Fruit fly (Drosophila melanogaster) whole organism, embryonic: ENCODE measurements around the gene Usp14.

ENCODE experiments used
- Bgb ChIP-seq: fragments of 200-800 bp; sonication (Bioruptor generic); IDR thresholded peaks from 2 replicates; pipeline ENCODE4 v1.3.6; 2022; ENCODE audit warnings: missing biosample characterization, missing genetic modification characterization; ENCODE audit not compliant: partially characterized antibody
- CG10267 ChIP-seq: fragments of 200-800 bp; sonication (Bioruptor generic); optimal IDR thresholded peaks from 2 replicates; lab custom pipeline; 2018; ENCODE audit warnings: missing biosample characterization, mild to moderate bottlenecking, missing genetic modification characterization, moderate library complexity
- CG11093 ChIP-seq: fragments of 200-800 bp; sonication (Bioruptor generic); IDR thresholded peaks from 3 replicates; pipeline ENCODE4 v1.3.6; 2022; ENCODE audit warnings: missing biosample characterization, missing genetic modification characterization
- CG11398 ChIP-seq: fragments of 200-800 bp; sonication (Bioruptor generic); optimal IDR thresholded peaks from 2 replicates; lab custom pipeline; 2016; ENCODE audit warnings: missing biosample characterization, missing genetic modification characterization
- CG12659 ChIP-seq: fragments of 200-800 bp; sonication (Bioruptor generic); optimal IDR thresholded peaks from 3 replicates; lab custom pipeline; 2017; ENCODE audit warnings: mild to moderate bottlenecking, missing biosample characterization, missing genetic modification reagents, missing genetic modification characterization
- CG12942 ChIP-seq: fragments of 200-800 bp; sonication (Bioruptor generic); optimal IDR thresholded peaks from 3 replicates; lab custom pipeline; 2016; ENCODE audit warnings: missing biosample characterization, missing genetic modification characterization
- CG13624 ChIP-seq: fragments of 200-800 bp; sonication (Bioruptor generic); optimal IDR thresholded peaks from 2 replicates; lab custom pipeline; 2016; ENCODE audit warnings: missing biosample characterization, missing genetic modification characterization
- CG15073 ChIP-seq: fragments of 200-800 bp; sonication (Bioruptor generic); optimal IDR thresholded peaks from 2 replicates; lab custom pipeline; 2016; ENCODE audit warnings: missing biosample characterization, missing genetic modification characterization
- CG17361 ChIP-seq: fragments of 200-800 bp; sonication (Bioruptor generic); IDR thresholded peaks from 3 replicates; pipeline ENCODE4 v1.3.6; 2022; ENCODE audit warnings: missing biosample characterization, missing genetic modification characterization
- CG17385 ChIP-seq: fragments of 200-800 bp; sonication (Bioruptor generic); optimal IDR thresholded peaks from 3 replicates; lab custom pipeline; 2018; ENCODE audit warnings: missing biosample characterization, mild to moderate bottlenecking, missing genetic modification characterization
- CG2116 ChIP-seq: fragments of 200-800 bp; sonication (Bioruptor generic); optimal IDR thresholded peaks from 3 replicates; lab custom pipeline; 2018; ENCODE audit warnings: missing biosample characterization, mild to moderate bottlenecking, missing genetic modification characterization
- CG2199 ChIP-seq: fragments of 200-800 bp; sonication (Bioruptor generic); IDR thresholded peaks from 3 replicates; pipeline ENCODE4 v1.3.6; 2022; ENCODE audit warnings: missing biosample characterization, missing genetic modification characterization
- CG31441 ChIP-seq: fragments of 200-800 bp; sonication (Bioruptor generic); IDR thresholded peaks from 2 replicates; pipeline ENCODE4 v1.3.6; 2022; ENCODE audit warnings: missing biosample characterization, missing genetic modification characterization
- CG34422 ChIP-seq: fragments of 200-800 bp; sonication (Bioruptor generic); IDR thresholded peaks from 3 replicates; pipeline ENCODE4 v1.3.6; 2022; ENCODE audit warnings: missing biosample characterization, missing genetic modification characterization
- CG4282 ChIP-seq: fragments of 200-800 bp; sonication (Bioruptor generic); optimal IDR thresholded peaks from 2 replicates; lab custom pipeline; 2016; ENCODE audit warnings: missing biosample characterization, missing genetic modification characterization
- CG4404 ChIP-seq: fragments of 200-800 bp; sonication (Bioruptor generic); IDR thresholded peaks from 2 replicates; pipeline ENCODE4 v1.3.6; 2022; ENCODE audit warnings: missing biosample characterization, missing genetic modification characterization
- CG4617 ChIP-seq: fragments of 200-800 bp; sonication (Bioruptor generic); optimal IDR thresholded peaks from 3 replicates; lab custom pipeline; 2016; ENCODE audit warnings: missing biosample characterization, missing genetic modification characterization, borderline replicate concordance
- CG4707 ChIP-seq: fragments of 200-800 bp; sonication (Bioruptor generic); optimal IDR thresholded peaks from 2 replicates; lab custom pipeline; 2018; ENCODE audit warnings: missing biosample characterization, mild to moderate bottlenecking, missing genetic modification characterization, moderate library complexity
- CG5180 ChIP-seq: fragments of 200-800 bp; sonication (Bioruptor generic); optimal IDR thresholded peaks from 3 replicates; lab custom pipeline; 2017; ENCODE audit warnings: missing biosample characterization, missing genetic modification characterization, mild to moderate bottlenecking, moderate library complexity, missing genetic modification reagents
- CG6654 ChIP-seq: fragments of 200-800 bp; sonication (Bioruptor generic); optimal IDR thresholded peaks from 2 replicates; lab custom pipeline; 2017; ENCODE audit warnings: missing biosample characterization, mild to moderate bottlenecking, missing genetic modification characterization
- CG6689 ChIP-seq: fragments of 200-800 bp; sonication (Bioruptor generic); IDR thresholded peaks from 2 replicates; pipeline ENCODE4 v1.3.6; 2022; ENCODE audit warnings: missing biosample characterization, missing genetic modification characterization
- CG7839 ChIP-seq: fragments of 200-800 bp; sonication (Bioruptor generic); optimal IDR thresholded peaks from 3 replicates; lab custom pipeline; 2018; ENCODE audit warnings: missing biosample characterization, mild to moderate bottlenecking, missing genetic modification characterization, moderate library complexity
- Dad ChIP-seq: fragments of 200-800 bp; sonication (Bioruptor generic); optimal IDR thresholded peaks from 3 replicates; lab custom pipeline; 2016; ENCODE audit warnings: missing biosample characterization, missing genetic modification characterization
- Dip3 ChIP-seq: fragments of 200-800 bp; sonication (Bioruptor generic); optimal IDR thresholded peaks from 3 replicates; lab custom pipeline; 2016; ENCODE audit warnings: missing biosample characterization, missing genetic modification characterization
- Dref ChIP-seq: fragments of 200-800 bp; sonication (Bioruptor generic); IDR thresholded peaks from 2 replicates; pipeline ENCODE4 v1.3.6; 2022; ENCODE audit warnings: missing biosample characterization, missing genetic modification characterization
- ERR ChIP-seq: fragments of 200-800 bp; sonication (Bioruptor generic); optimal IDR thresholded peaks from 2 replicates; lab custom pipeline; 2016; ENCODE audit warnings: missing biosample characterization, missing genetic modification characterization
- HmgD ChIP-seq: fragments of 200-800 bp; sonication (Bioruptor generic); optimal IDR thresholded peaks from 3 replicates; lab custom pipeline; 2016; ENCODE audit warnings: missing biosample characterization, missing genetic modification characterization
- MBD-R2 ChIP-seq: fragments of 200-800 bp; sonication (Bioruptor generic); IDR thresholded peaks from 2 replicates; pipeline ENCODE4 v1.3.6; 2022; ENCODE audit warnings: missing biosample characterization, missing genetic modification characterization
- Neu2 ChIP-seq: fragments of 200-800 bp; sonication (Bioruptor generic); optimal IDR thresholded peaks from 3 replicates; lab custom pipeline; 2016; ENCODE audit warnings: missing biosample characterization, missing genetic modification characterization, borderline replicate concordance
- Pdp1 ChIP-seq, 2 experiments: fragments of 200-800 bp; sonication (Bioruptor generic); optimal IDR thresholded peaks; 3 replicates each; lab custom pipeline; 2016; ENCODE audit warnings: missing biosample characterization in 2 of 2, missing genetic modification characterization in 2 of 2, mild to moderate bottlenecking in 1 of 2, moderate library complexity in 1 of 2
- Rfx ChIP-seq: fragments of 200-800 bp; sonication (Bioruptor generic); IDR thresholded peaks from 2 replicates; pipeline ENCODE4 v1.3.6; 2022; ENCODE audit warnings: missing biosample characterization, missing genetic modification characterization
- Scr ChIP-seq: fragments of 200-800 bp; sonication (Bioruptor generic); IDR thresholded peaks from 2 replicates; pipeline ENCODE4 v1.3.6; 2022; ENCODE audit warnings: missing biosample characterization, missing genetic modification characterization; ENCODE audit not compliant: partially characterized antibody
- bigmax ChIP-seq: fragments of 200-800 bp; sonication (Bioruptor generic); optimal IDR thresholded peaks from 2 replicates; lab custom pipeline; 2018; ENCODE audit warnings: missing biosample characterization, mild to moderate bottlenecking, missing genetic modification characterization
- bowl ChIP-seq: fragments of 200-800 bp; sonication (Bioruptor generic); IDR thresholded peaks from 2 replicates; pipeline ENCODE4 v1.3.6; 2022; ENCODE audit warnings: missing biosample characterization, missing genetic modification characterization
- cad ChIP-seq: fragments of >200 bp; optimal IDR thresholded peaks from 2 replicates; lab custom pipeline; 2017; ENCODE audit warnings: missing biosample characterization, missing genetic modification characterization
- chif ChIP-seq, 2 experiments: fragments of 200-800 bp; sonication (Bioruptor generic); optimal IDR thresholded peaks; 3 replicates each; lab custom pipeline; 2016; ENCODE audit warnings: missing biosample characterization in 2 of 2, missing genetic modification characterization in 2 of 2
- dmrt11E ChIP-seq: fragments of 200-800 bp; sonication (Bioruptor generic); optimal IDR thresholded peaks from 3 replicates; lab custom pipeline; 2018; ENCODE audit warnings: missing biosample characterization, mild to moderate bottlenecking, missing genetic modification characterization, moderate library complexity
- dmrt99B ChIP-seq: fragments of 200-800 bp; sonication (Bioruptor generic); optimal IDR thresholded peaks from 2 replicates; lab custom pipeline; 2018; ENCODE audit warnings: missing biosample characterization, mild to moderate bottlenecking, missing genetic modification characterization, moderate library complexity
- gcm2 ChIP-seq: fragments of 200-800 bp; sonication (Bioruptor generic); optimal IDR thresholded peaks from 2 replicates; lab custom pipeline; 2016; ENCODE audit warnings: missing biosample characterization, missing genetic modification characterization
- gfzf ChIP-seq: fragments of 200-800 bp; sonication (Bioruptor generic); optimal IDR thresholded peaks from 2 replicates; lab custom pipeline; 2016; ENCODE audit warnings: missing biosample characterization, mild to moderate bottlenecking, missing genetic modification characterization, moderate library complexity
- mirr ChIP-seq: fragments of 200-800 bp; sonication (Bioruptor generic); optimal IDR thresholded peaks from 3 replicates; lab custom pipeline; 2018; ENCODE audit warnings: missing biosample characterization, mild to moderate bottlenecking, missing genetic modification characterization
- nau ChIP-seq: fragments of 200-800 bp; sonication (Bioruptor generic); optimal IDR thresholded peaks from 3 replicates; lab custom pipeline; 2017; ENCODE audit warnings: missing biosample characterization, mild to moderate bottlenecking, missing genetic modification characterization, missing genetic modification reagents
- nmo ChIP-seq: fragments of 200-800 bp; sonication (Bioruptor generic); optimal IDR thresholded peaks from 2 replicates; lab custom pipeline; 2018; ENCODE audit warnings: missing biosample characterization, mild to moderate bottlenecking, missing genetic modification characterization, moderate library complexity
- odd ChIP-seq: fragments of 200-800 bp; sonication (Bioruptor generic); optimal IDR thresholded peaks from 2 replicates; lab custom pipeline; 2017; ENCODE audit warnings: missing biosample characterization, mild to moderate bottlenecking, missing genetic modification characterization
- pan ChIP-seq, 4 experiments: fragments of >200 bp in 3 of 4; fragments of 200-800 bp in 1 of 4; sonication (Bioruptor generic) in 1 of 4; optimal IDR thresholded peaks in 3 of 4; IDR thresholded peaks in 1 of 4; 2 replicates each; pipeline versions ENCODE4 v1.3.6 to Lab custom; 2017 to 2022; ENCODE audit warnings: missing biosample characterization in 2 of 4, missing genetic modification characterization in 2 of 4, mixed read lengths in 1 of 4
- pzg ChIP-seq: fragments of 200-800 bp; sonication (Bioruptor generic); optimal IDR thresholded peaks from 3 replicates; lab custom pipeline; 2018; ENCODE audit warnings: missing biosample characterization, mild to moderate bottlenecking, missing genetic modification characterization, moderate library complexity
- sim ChIP-seq: fragments of 200-800 bp; sonication (Bioruptor generic); IDR thresholded peaks from 2 replicates; pipeline ENCODE4 v1.3.6; 2022; ENCODE audit warnings: missing biosample characterization, missing genetic modification characterization
- ssp ChIP-seq: fragments of 200-800 bp; sonication (Bioruptor generic); IDR thresholded peaks from 2 replicates; pipeline ENCODE4 v1.3.6; 2022; ENCODE audit warnings: missing biosample characterization, missing genetic modification characterization
- zfh1 ChIP-seq: fragments of 200-800 bp; sonication (Bioruptor generic); IDR thresholded peaks from 3 replicates; pipeline ENCODE4 v1.3.6; 2022; ENCODE audit warnings: missing biosample characterization, missing genetic modification characterization

The Usp14 gene

DNA sequence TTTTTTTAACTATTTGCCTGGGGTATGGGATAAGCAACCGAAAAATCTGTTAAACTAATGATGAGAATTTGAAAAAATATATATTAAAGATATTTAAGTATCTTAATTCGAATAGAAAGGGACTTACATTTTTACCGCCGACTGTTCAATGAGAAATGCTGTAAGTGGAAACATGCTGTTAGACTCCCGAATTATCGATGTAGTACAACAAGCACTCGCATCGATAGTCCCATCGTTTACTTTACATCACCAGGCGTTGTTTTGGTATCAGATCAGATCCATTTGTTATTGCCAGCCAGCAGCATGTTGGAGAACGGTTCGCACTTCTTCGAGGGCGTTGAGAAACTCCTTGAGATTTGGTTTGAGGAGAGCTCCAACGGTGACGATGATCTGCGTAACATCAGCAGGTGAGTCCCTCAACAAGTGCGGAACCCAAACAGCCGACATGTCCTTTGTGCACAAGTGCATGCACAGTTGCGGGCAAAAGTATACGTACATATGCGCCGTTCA, 25.1 kb upstream of the Usp14 start, which contains the start of gene SamDC (continued):
- TF ChIP-seq MBD-R2 (GFP tag; lab: Robert Waterston, UW), result peak; percentile 78
- peak; percentile 67; the same call in 2 of the 3 replicates for TF ChIP-seq CG2199 (GFP tag; lab: Robert Waterston, UW)
- TF ChIP-seq CG17385 (GFP tag; lab: Kevin White, UChicago), result peak; percentile 48
- peak; percentile 72; the same call in 2 of the 3 replicates for TF ChIP-seq CG34422
- peak; percentile 46 for TF ChIP-seq bigmax (GFP tag; lab: Kevin White, UChicago)
- TF ChIP-seq CG6689 (GFP tag; lab: Robert Waterston, UW), result 0 out of 2 replicates have a peak, but pooled peaks have one; percentile 24
- TF ChIP-seq CG11398 (GFP tag; lab: Kevin White, UChicago), result no peak
- TF ChIP-seq Bgb (GFP tag; lab: Robert Waterston, UW), result peak; percentile 93
- TF ChIP-seq HmgD (GFP tag; lab: Kevin White, UChicago), result peak; percentile 27
- TF ChIP-seq CG10267, result peak; percentile 58
- TF ChIP-seq CG12659 (GFP tag; lab: Kevin White, UChicago), result peak; percentile 74
- TF ChIP-seq CG15073 (GFP tag; lab: Kevin White, UChicago), result no peak
- TF ChIP-seq CG13624, result peak; percentile 7
- TF ChIP-seq CG17361 (GFP tag; lab: Robert Waterston, UW), result peak; percentile 4
- TF ChIP-seq Scr (GFP tag; lab: Robert Waterston, UW), result peak; percentile 85
- no peak for TF ChIP-seq CG11093
- TF ChIP-seq CG12942, result peak; percentile 4
- TF ChIP-seq nmo, result peak; percentile 46
- TF ChIP-seq CG31441 (GFP tag; lab: Robert Waterston, UW), result peak; percentile 49; the same call in 1 of the 2 replicates
- peak; percentile 88 for TF ChIP-seq pzg (GFP tag; lab: Kevin White, UChicago)
- no peak for TF ChIP-seq odd (GFP tag; lab: Kevin White, UChicago)
- peak; percentile 59 for TF ChIP-seq CG5180 (GFP tag; lab: Kevin White, UChicago)
- no peak for TF ChIP-seq gcm2 (GFP tag; lab: Kevin White, UChicago)
- TF ChIP-seq CG4707 (GFP tag; lab: Kevin White, UChicago), result peak; percentile 8
- peak; percentile 2 to 82 for TF ChIP-seq Pdp1 (GFP tag; optimal IDR thresholded peaks at IDR 0.05; lab: Kevin White, UChicago)
- TF ChIP-seq pan (optimal IDR thresholded peaks at IDR 0.05; lab: Kevin White, UChicago), result no peak
- peak in 1 of 2 experiments; percentile 49 for TF ChIP-seq pan (GFP tag; optimal IDR thresholded peaks at IDR 0.05 in 1 of 2, IDR thresholded peaks at IDR 0.05 in 1 of 2)
- TF ChIP-seq CG6654 (GFP tag; lab: Kevin White, UChicago), result no peak
- TF ChIP-seq CG4282 (GFP tag; lab: Kevin White, UChicago), result no peak
- TF ChIP-seq Dref (GFP tag; lab: Robert Waterston, UW), result peak; percentile 91
- no peak for TF ChIP-seq bowl (GFP tag; lab: Robert Waterston, UW)
- TF ChIP-seq Dip3, result peak; percentile 24
- peak; percentile 69 for TF ChIP-seq Rfx (GFP tag; lab: Robert Waterston, UW)
- TF ChIP-seq Dad (GFP tag; lab: Kevin White, UChicago), result peak; percentile 5
- no peak for TF ChIP-seq nau (GFP tag; lab: Kevin White, UChicago)
- peak; percentile 60 for TF ChIP-seq CG2116 (GFP tag; lab: Kevin White, UChicago)
- TF ChIP-seq mirr (GFP tag; lab: Kevin White, UChicago), result peak; percentile 47
- TF ChIP-seq CG4404 (GFP tag; lab: Robert Waterston, UW), result no peak
- TF ChIP-seq zfh1 (GFP tag; lab: Robert Waterston, UW), result peak; percentile 37; the same call in 1 of the 3 replicates
- peak; percentile 98 for TF ChIP-seq ssp (GFP tag; lab: Robert Waterston, UW)
- peak; percentile 38 for TF ChIP-seq dmrt11E
- peak in 1 of 2 experiments; percentile 24 for TF ChIP-seq chif (GFP tag; optimal IDR thresholded peaks at IDR 0.05; lab: Kevin White, UChicago)
- no peak for TF ChIP-seq cad
- TF ChIP-seq Neu2 (GFP tag; lab: Kevin White, UChicago), result no peak
- TF ChIP-seq CG7839 (tag; lab: Kevin White, UChicago), result peak; percentile 52
- no peak for TF ChIP-seq sim (GFP tag; lab: Robert Waterston, UW)
- peak; percentile 26 for TF ChIP-seq dmrt99B (tag; lab: Kevin White, UChicago)
- peak; percentile 42 for TF ChIP-seq CG4617 (GFP tag; lab: Kevin White, UChicago)
- peak; percentile 35 for TF ChIP-seq gfzf
- TF ChIP-seq ERR (GFP tag; lab: Kevin White, UChicago), result no peak
